Worm (Caenorhabditis elegans): ENCODE data around the gene slc-17.1.

DNA sequence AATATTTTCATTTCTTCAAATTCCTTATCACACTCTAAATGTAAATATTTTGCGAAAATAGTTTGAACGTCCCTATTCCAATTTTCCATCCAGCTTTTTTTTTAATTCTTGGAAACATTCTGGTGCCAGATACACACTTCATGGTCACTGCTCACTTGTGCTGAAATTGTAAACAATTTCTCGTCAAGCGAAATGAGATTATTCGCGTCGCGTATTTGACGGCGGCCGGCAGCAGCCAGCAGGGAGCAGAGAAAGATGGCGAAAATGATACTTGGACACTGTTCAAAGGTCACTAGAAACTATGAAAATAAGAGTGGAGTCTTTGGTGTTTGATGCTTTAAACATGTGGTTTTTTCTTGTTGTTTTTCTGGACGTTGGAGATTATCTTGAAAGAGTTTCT lies 39.7 kb upstream of the slc-17.1 start:
- no peak for TF ChIP-seq tbx-8 (GFP tag; optimal IDR thresholded peaks at IDR 0.05)
- no peak for TF ChIP-seq lsy-2 (tag; optimal IDR thresholded peaks at IDR 0.05)
- TF ChIP-seq ztf-11 (tag; optimal IDR thresholded peaks at IDR 0.05): no peak
- no peak for TF ChIP-seq elt-1 (tag; optimal IDR thresholded peaks at IDR 0.05; ENCODE audit: borderline replicate concordance, insufficient read depth)
- TF ChIP-seq pha-4 (tag; optimal IDR thresholded peaks at IDR 0.05): no peak
- no peak for TF ChIP-seq ceh-43 (GFP tag; optimal IDR thresholded peaks at IDR 0.05)
- no peak for TF ChIP-seq snpc-4 (tag; optimal IDR thresholded peaks at IDR 0.05)
- TF ChIP-seq unc-62 (GFP tag; optimal IDR thresholded peaks at IDR 0.05): no peak
- TF ChIP-seq elt-3 (tag; optimal IDR thresholded peaks at IDR 0.05): no peak
- no peak for TF ChIP-seq unc-39 (tag; optimal IDR thresholded peaks at IDR 0.05)
- TF ChIP-seq flh-1 (GFP tag; optimal IDR thresholded peaks at IDR 0.05): no peak
- no peak for TF ChIP-seq lin-32 (GFP tag; optimal IDR thresholded peaks at IDR 0.05)
- TF ChIP-seq hlh-1 (tag; optimal IDR thresholded peaks at IDR 0.05): no peak
- no peak for TF ChIP-seq blmp-1 (tag; optimal IDR thresholded peaks at IDR 0.05)
